Worm (Caenorhabditis elegans): ENCODE measurements around the gene ZK512.7.

- TF ChIP-seq flt-1 (GFP tag; IDR thresholded peaks at IDR 0.05) (no peak), tab-1 (GFP tag; IDR thresholded peaks at IDR 0.05) (no peak), med-1 (GFP tag; optimal IDR thresholded peaks at IDR 0.05; ENCODE audit: insufficient read depth) (no peak), ztf-29 (GFP tag; IDR thresholded peaks at IDR 0.05) (no peak), klf-2 (GFP tag; conservative IDR thresholded peaks at IDR 0.05) (no peak), ztf-23 (GFP tag; IDR thresholded peaks at IDR 0.05) (no peak), T22C8.4 (GFP tag; IDR thresholded peaks at IDR 0.05) (no peak), ref-1 (GFP tag; conservative IDR thresholded peaks at IDR 0.05) (no peak)
Observed at ce11 chrIII:9149132-9149531, 10.6 kb upstream of the ZK512.7 start.
